Worm (Caenorhabditis elegans) whole organism, L4 larva: Measurements from ENCODE around the gene C50F7.6.

Experiments
- R02D3.7 ChIP-seq: fragments of 150-350 bp; sonication (generic microtip); optimal IDR thresholded peaks from 3 replicates; lab custom pipeline; 2014; ENCODE audit warnings: missing biosample characterization, missing genetic modification characterization
- T20F7.1 ChIP-seq: fragments of 200-800 bp; sonication (Bioruptor generic); optimal IDR thresholded peaks from 2 replicates; lab custom pipeline; 2018; ENCODE audit warnings: mild to moderate bottlenecking, missing genetic modification characterization, missing compliant biosample characterization
- T26A8.4 ChIP-seq: fragments of 200-800 bp; sonication (Bioruptor generic); IDR thresholded peaks from 2 replicates; pipeline ENCODE4 v1.3.6; 2022; ENCODE audit warnings: missing genetic modification characterization, missing compliant biosample characterization
- Y5F2A.4 ChIP-seq: fragments of 200-800 bp; sonication (Bioruptor generic); optimal IDR thresholded peaks from 2 replicates; lab custom pipeline; 2018; ENCODE audit warnings: mild to moderate bottlenecking, missing genetic modification characterization, missing compliant biosample characterization
- ZK337.2 ChIP-seq: fragments of 200-800 bp; sonication (Bioruptor generic); IDR thresholded peaks from 2 replicates; pipeline ENCODE4 v1.3.6; 2022; ENCODE audit warnings: missing genetic modification reagents, missing genetic modification characterization, missing compliant biosample characterization
- aha-1 ChIP-seq: fragments of 150-350 bp; peaks from one replicate; lab custom pipeline; 2014; ENCODE audit warnings: missing biosample characterization, missing genetic modification characterization
- ceh-28 ChIP-seq: fragments of 150-350 bp; optimal IDR thresholded peaks from 2 replicates; lab custom pipeline; 2014; ENCODE audit warnings: missing biosample characterization, missing genetic modification reagents, missing genetic modification characterization
- cey-2 ChIP-seq: sonication (generic microtip); optimal IDR thresholded peaks from 3 replicates; lab custom pipeline; 2017; ENCODE audit warnings: missing genetic modification characterization, mild to moderate bottlenecking, missing compliant biosample characterization, antibody characterized with exemption, borderline replicate concordance; ENCODE audit not compliant: insufficient read depth
- ctbp-1 ChIP-seq: fragments of 200-800 bp; sonication (Bioruptor generic); IDR thresholded peaks from 2 replicates; pipeline ENCODE4 v1.3.6; 2022; ENCODE audit warnings: missing genetic modification reagents, missing genetic modification characterization, missing compliant biosample characterization
- daf-19 ChIP-seq: fragments of 200-800 bp; sonication (Bioruptor generic); conservative IDR thresholded peaks from 2 replicates; pipeline ENCODE4 v1.3.6; 2022; ENCODE audit warnings: missing genetic modification characterization, missing compliant biosample characterization
- dpl-1 ChIP-seq: fragments of 150-350 bp; optimal IDR thresholded peaks from 2 replicates; lab custom pipeline; 2014; ENCODE audit warnings: missing biosample characterization, missing genetic modification reagents, missing genetic modification characterization
- egl-43 ChIP-seq: fragments of 200-800 bp; sonication (Bioruptor generic); IDR thresholded peaks from 2 replicates; pipeline ENCODE4 v1.3.6; 2022; ENCODE audit warnings: missing genetic modification reagents, missing genetic modification characterization, missing compliant biosample characterization
- fos-1 ChIP-seq: fragments of 150-350 bp; optimal IDR thresholded peaks from 2 replicates; lab custom pipeline; 2014; ENCODE audit warnings: missing biosample characterization, missing genetic modification characterization
- gei-8 ChIP-seq: fragments of 200-800 bp; sonication (Bioruptor generic); optimal IDR thresholded peaks from 2 replicates; lab custom pipeline; 2018; ENCODE audit warnings: mild to moderate bottlenecking, missing genetic modification characterization, missing compliant biosample characterization
- hmg-1.1 ChIP-seq: fragments of 200-800 bp; sonication (Bioruptor generic); IDR thresholded peaks from 2 replicates; pipeline ENCODE4 v1.3.6; 2022; ENCODE audit warnings: missing genetic modification reagents, missing genetic modification characterization, missing compliant biosample characterization
- lim-7 ChIP-seq: fragments of 200-800 bp; sonication (Bioruptor generic); IDR thresholded peaks from 2 replicates; pipeline ENCODE4 v1.3.6; 2022; ENCODE audit warnings: missing genetic modification characterization, missing compliant biosample characterization
- lin-13 ChIP-seq: fragments of 150-350 bp; optimal IDR thresholded peaks from 2 replicates; lab custom pipeline; 2014; ENCODE audit warnings: missing biosample characterization, missing genetic modification reagents, missing genetic modification characterization
- lin-15B ChIP-seq: fragments of 150-350 bp; sonication (generic microtip); optimal IDR thresholded peaks from 3 replicates; lab custom pipeline; 2014; ENCODE audit warnings: missing biosample characterization, missing genetic modification characterization
- madf-5 ChIP-seq, 2 experiments: fragments of 200-800 bp; sonication (Bioruptor generic); IDR thresholded peaks; 2 replicates each; pipeline ENCODE4 v1.3.6; 2022; ENCODE audit warnings: missing compliant biosample characterization in 2 of 2, missing genetic modification characterization in 2 of 2
- mdt-29 ChIP-seq: fragments of 200-800 bp; sonication (Bioruptor generic); IDR thresholded peaks from 2 replicates; pipeline ENCODE4 v1.3.6; 2022; ENCODE audit warnings: missing genetic modification reagents, missing genetic modification characterization, missing compliant biosample characterization
- mes-2 ChIP-seq: sonication (generic microtip); optimal IDR thresholded peaks from 2 replicates; lab custom pipeline; 2016; ENCODE audit warnings: missing genotype, mild to moderate bottlenecking, missing genetic modification characterization, missing compliant biosample characterization; ENCODE audit not compliant: poor library complexity, severe bottlenecking
- nhr-102 ChIP-seq: sonication (generic microtip); optimal IDR thresholded peaks from 2 replicates; lab custom pipeline; 2016; ENCODE audit warnings: mild to moderate bottlenecking, missing genetic modification characterization, moderate library complexity, missing compliant biosample characterization
- nhr-11 ChIP-seq: fragments of 150-350 bp; optimal IDR thresholded peaks from 2 replicates; lab custom pipeline; 2014; ENCODE audit warnings: missing biosample characterization, missing genetic modification characterization
- nhr-237 ChIP-seq: sonication (generic microtip); optimal IDR thresholded peaks from 2 replicates; lab custom pipeline; 2017; ENCODE audit warnings: missing biosample characterization, missing genetic modification characterization
- nhr-28 ChIP-seq: fragments of 150-350 bp; optimal IDR thresholded peaks from 2 replicates; lab custom pipeline; 2014; ENCODE audit warnings: missing biosample characterization, missing genetic modification characterization
- nhr-41 ChIP-seq: fragments of 200-800 bp; sonication (Bioruptor generic); IDR thresholded peaks from 2 replicates; pipeline ENCODE4 v1.3.6; 2022; ENCODE audit warnings: missing genetic modification reagents, missing genetic modification characterization, missing compliant biosample characterization
- nhr-6 ChIP-seq: fragments of 150-350 bp; optimal IDR thresholded peaks from 2 replicates; lab custom pipeline; 2014; ENCODE audit warnings: missing biosample characterization, missing genetic modification characterization
- nhr-76 ChIP-seq: fragments of 150-350 bp; optimal IDR thresholded peaks from 2 replicates; lab custom pipeline; 2014; ENCODE audit warnings: missing biosample characterization, missing genetic modification characterization
- nhr-77 ChIP-seq: fragments of 150-350 bp; optimal IDR thresholded peaks from 2 replicates; lab custom pipeline; 2014; ENCODE audit warnings: missing biosample characterization, missing genetic modification characterization
- pha-4 ChIP-seq, 2 experiments: fragments of 150-350 bp in 1 of 2; fragments of 200-800 bp in 1 of 2; sonication (Bioruptor generic) in 1 of 2; IDR thresholded peaks in 1 of 2; optimal IDR thresholded peaks in 1 of 2; 2 replicates each; pipeline versions ENCODE4 v1.3.6 to Lab custom; 2014 to 2022; ENCODE audit warnings: missing genetic modification characterization in 2 of 2, missing genetic modification reagents in 2 of 2, missing biosample characterization in 1 of 2, missing compliant biosample characterization in 1 of 2
- php-3 ChIP-seq: fragments of 200-800 bp; sonication (Bioruptor generic); IDR thresholded peaks from 2 replicates; pipeline ENCODE4 v1.3.6; 2022; ENCODE audit warnings: missing genetic modification reagents, missing genetic modification characterization, missing compliant biosample characterization
- pqm-1 ChIP-seq: sonication (generic microtip); optimal IDR thresholded peaks from 2 replicates; lab custom pipeline; 2017; ENCODE audit warnings: missing biosample characterization, missing genetic modification characterization
- set-16 ChIP-seq: fragments of 200-800 bp; sonication (Bioruptor generic); IDR thresholded peaks from 2 replicates; pipeline ENCODE4 v1.3.6; 2022; ENCODE audit warnings: missing genetic modification reagents, missing genetic modification characterization, missing compliant biosample characterization
- spr-1 ChIP-seq: sonication (generic microtip); optimal IDR thresholded peaks from 2 replicates; lab custom pipeline; 2016; ENCODE audit warnings: mild to moderate bottlenecking, missing genetic modification characterization, missing compliant biosample characterization
- spr-3 ChIP-seq: fragments of 200-800 bp; sonication (Bioruptor generic); optimal IDR thresholded peaks from 2 replicates; lab custom pipeline; 2018; ENCODE audit warnings: mild to moderate bottlenecking, missing genetic modification characterization, missing compliant biosample characterization
- unc-39 ChIP-seq: sonication (generic microtip); optimal IDR thresholded peaks from 2 replicates; lab custom pipeline; 2017; ENCODE audit warnings: missing biosample characterization, missing genetic modification characterization
- vab-7 ChIP-seq: fragments of 200-800 bp; sonication (Bioruptor generic); IDR thresholded peaks from 2 replicates; pipeline ENCODE4 v1.3.6; 2022; ENCODE audit warnings: missing genetic modification reagents, missing genetic modification characterization, missing compliant biosample characterization
- zfp-2 ChIP-seq: sonication (generic microtip); optimal IDR thresholded peaks from 2 replicates; lab custom pipeline; 2016; ENCODE audit warnings: mild to moderate bottlenecking, missing genetic modification characterization, missing compliant biosample characterization
- zfp-3 ChIP-seq: fragments of 200-800 bp; sonication (Bioruptor generic); conservative IDR thresholded peaks from 2 replicates; pipeline ENCODE4 v1.3.6; 2022; ENCODE audit warnings: missing genetic modification reagents, missing genetic modification characterization, missing compliant biosample characterization
- zip-11 ChIP-seq: fragments of 200-800 bp; sonication (Bioruptor generic); IDR thresholded peaks from 2 replicates; pipeline ENCODE4 v1.3.6; 2022; ENCODE audit warnings: missing genetic modification characterization, missing compliant biosample characterization
- zip-2 ChIP-seq: fragments of 150-350 bp; optimal IDR thresholded peaks from 2 replicates; lab custom pipeline; 2014; ENCODE audit warnings: missing biosample characterization, missing genetic modification characterization
- ztf-11 ChIP-seq: fragments of 150-350 bp; optimal IDR thresholded peaks from 2 replicates; lab custom pipeline; 2014; ENCODE audit warnings: missing biosample characterization, missing genetic modification characterization

Gene C50F7.6

DNA sequence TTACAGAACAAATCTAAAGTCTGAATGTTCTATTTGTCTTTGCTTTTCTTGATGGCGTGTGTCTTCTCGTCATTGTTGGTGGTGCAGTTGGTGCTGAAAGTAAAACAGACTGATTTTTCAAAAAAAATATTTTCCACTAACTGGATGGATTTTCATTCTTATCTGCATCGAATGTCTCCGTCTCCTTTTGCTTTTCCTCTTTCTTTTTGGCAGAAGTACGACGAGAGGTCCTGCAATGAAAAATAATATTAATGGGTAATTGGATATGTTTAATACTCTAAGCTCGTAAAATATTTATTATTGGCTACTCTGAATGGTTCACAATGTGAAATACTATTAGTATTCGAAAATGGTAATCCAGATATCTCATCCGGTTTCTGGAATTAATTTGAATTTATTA is 37.1 kb upstream of the C50F7.6 start, which contains the start of gene del-7:
Gene del-7 (plus strand): TSS at position 301 of the 400 bp plus-strand sequence.
- TF ChIP-seq Y5F2A.4 (GFP tag; lab: Kevin White, UChicago) (no peak), dpl-1 (GFP tag; lab: Kevin White, UChicago) (no peak), mdt-29 (no peak), nhr-41 (GFP tag; lab: Robert Waterston, UW) (no peak), cey-2 (no peak), nhr-11 (no peak), fos-1 (tag; lab: Kevin White, UChicago) (no peak), R02D3.7 (no peak), ctbp-1 (GFP tag; lab: Robert Waterston, UW) (no peak), nhr-102 (tag; lab: Kevin White, UChicago) (no peak)

DNA sequence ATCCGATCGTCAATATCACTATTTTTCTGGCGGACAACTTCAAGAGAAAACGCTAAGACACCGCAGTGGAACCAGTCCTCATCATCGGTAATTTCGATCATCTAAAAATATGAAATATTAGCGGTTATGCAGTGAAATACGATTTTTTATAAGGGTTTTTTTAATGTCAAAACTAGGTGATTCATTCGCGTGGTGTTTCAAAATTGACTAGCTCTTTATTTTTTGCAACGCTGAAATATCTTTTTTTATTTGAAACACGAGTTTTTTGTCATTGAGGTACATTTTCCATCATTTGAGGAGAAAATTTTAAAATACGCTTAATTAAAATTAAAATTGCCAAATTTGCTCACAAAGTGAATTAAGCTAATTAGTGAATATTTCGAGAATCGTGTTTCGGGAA is 36.5 kb upstream of the C50F7.6 start, which contains the start of gene dsb-3:
Gene dsb-3 (minus strand): TSS at position 101 of the 400 bp plus-strand sequence.
- TF ChIP-seq nhr-28 (tag; lab: Kevin White, UChicago) (no peak), spr-1 (no peak), hmg-1.1 (GFP tag; lab: Robert Waterston, UW) (no peak), pha-4 (GFP tag; IDR thresholded peaks at IDR 0.05; lab: Robert Waterston, UW) (no peak), pha-4 (tag; optimal IDR thresholded peaks at IDR 0.05; lab: Kevin White, UChicago) (no peak), set-16 (GFP tag; lab: Robert Waterston, UW) (no peak), lin-15B (tag; lab: Kevin White, UChicago) (no peak), zip-2 (tag; lab: Kevin White, UChicago) (no peak), T20F7.1 (GFP tag; lab: Kevin White, UChicago) (no peak), ztf-11 (tag; lab: Kevin White, UChicago) (no peak), unc-39 (no peak), ctbp-1 (GFP tag; lab: Robert Waterston, UW) (no peak), lim-7 (GFP tag; lab: Robert Waterston, UW) (no peak), php-3 (GFP tag; lab: Robert Waterston, UW) (no peak)

DNA sequence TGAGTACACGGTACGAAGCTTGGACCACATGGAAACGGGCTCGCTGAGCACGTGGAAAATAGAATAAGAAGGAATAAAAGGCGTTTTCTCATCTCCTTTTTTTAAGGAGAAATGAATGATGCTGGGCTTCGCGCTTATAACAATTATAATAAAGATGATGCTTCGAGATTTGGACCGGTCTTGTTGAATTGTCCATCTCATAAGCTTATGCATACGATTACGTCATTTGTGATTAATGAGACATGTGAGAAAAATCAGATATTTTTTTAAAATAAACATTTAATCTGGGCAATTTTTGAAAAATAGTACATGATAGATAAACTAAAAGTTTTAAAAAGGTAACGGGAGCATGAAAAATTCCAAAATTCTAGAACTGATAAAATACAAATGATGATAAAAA is 34.2 kb upstream of the C50F7.6 start, which contains the start of gene C46A5.4:
Gene C46A5.4 (minus strand): TSS at position 101 of the 400 bp plus-strand sequence.
- TF ChIP-seq nhr-76 (tag; lab: Kevin White, UChicago) (no peak), php-3 (GFP tag; lab: Robert Waterston, UW) (no peak), daf-19 (GFP tag; lab: Robert Waterston, UW) (no peak), zfp-2 (tag; lab: Kevin White, UChicago) (no peak), mes-2 (no peak), lin-13 (GFP tag; lab: Kevin White, UChicago) (no peak), set-16 (GFP tag; lab: Robert Waterston, UW) (no peak), zfp-3 (no peak), cey-2 (no peak), nhr-77 (tag; lab: Kevin White, UChicago) (no peak), zip-11 (GFP tag; lab: Robert Waterston, UW) (no peak), nhr-6 (no peak), gei-8 (no peak), ceh-28 (tag; lab: Kevin White, UChicago) (no peak), vab-7 (GFP tag; lab: Robert Waterston, UW) (no peak), T20F7.1 (GFP tag; lab: Kevin White, UChicago) (no peak), ZK337.2 (GFP tag; lab: Robert Waterston, UW) (no peak), fos-1 (tag; lab: Kevin White, UChicago) (no peak)

DNA sequence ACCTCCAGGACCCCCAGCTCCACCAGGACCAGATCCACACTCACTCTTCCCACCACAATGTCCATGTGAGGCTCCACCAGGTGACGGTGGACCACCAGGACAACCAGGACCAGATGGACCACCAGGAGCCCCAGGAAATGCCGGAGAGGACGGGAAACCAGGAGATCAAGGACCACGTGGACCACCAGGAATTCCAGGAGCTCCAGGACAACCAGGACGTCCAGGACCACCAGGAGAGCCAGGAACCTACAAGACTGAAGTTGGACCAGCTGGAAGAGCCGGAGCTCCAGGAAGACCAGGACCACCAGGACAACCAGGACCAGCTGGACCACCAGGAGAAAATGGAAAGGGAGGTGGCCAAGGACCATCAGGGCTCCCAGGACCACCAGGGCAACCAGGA is 31.1 kb upstream of the C50F7.6 start:
- TF ChIP-seq set-16 (GFP tag; lab: Robert Waterston, UW), result peak; percentile 94
- no peak for TF ChIP-seq zip-11 (GFP tag; lab: Robert Waterston, UW)
- peak; percentile 21 for TF ChIP-seq aha-1 (tag; lab: Kevin White, UChicago)
- 0 out of 2 replicates have a peak, but pooled peaks have one; percentile 47 for TF ChIP-seq T26A8.4 (GFP tag; lab: Robert Waterston, UW)
- TF ChIP-seq madf-5 (GFP tag; IDR thresholded peaks at IDR 0.05; lab: Robert Waterston, UW), result 0 out of 4 replicates have a peak, but pooled peaks of 1 of the 2 experiments have one; percentile 45
- no peak for TF ChIP-seq pqm-1 (tag; lab: Kevin White, UChicago)
- TF ChIP-seq Y5F2A.4 (GFP tag; lab: Kevin White, UChicago), result no peak
- TF ChIP-seq nhr-237 (tag; lab: Kevin White, UChicago), result no peak
- TF ChIP-seq egl-43, result peak; percentile 76
- peak; percentile 28 for TF ChIP-seq spr-3 (GFP tag; lab: Kevin White, UChicago)
